ENCODE assay signal across 1 fruit fly cellular context in genomic region chr3R:11776068-11776767, dm6.
TF ChIP-seq lines count a peak whose summit lies in the region.

No protein-coding gene starts in this region.

TF ChIP-seq in whole organism, embryonic, 481 proteins besides CTCF, POLR2A, EP300 and RAD21 (continued from another document):
- no peak for TF ChIP-seq p53 (GFP tag; optimal IDR thresholded peaks at IDR 0.05; lab: Kevin White, UChicago)
- no peak for TF ChIP-seq fd96Cb (tag; optimal IDR thresholded peaks at IDR 0.05; lab: Kevin White, UChicago)
- no peak for TF ChIP-seq Awh (GFP tag; IDR thresholded peaks at IDR 0.05; lab: Robert Waterston, UW)
- TF ChIP-seq CG15514 (GFP tag; optimal IDR thresholded peaks at IDR 0.05; lab: Kevin White, UChicago): no peak
- TF ChIP-seq CG10979 (tag; optimal IDR thresholded peaks at IDR 0.05; lab: Kevin White, UChicago): no peak
- no peak for TF ChIP-seq gsb-n (tag; optimal IDR thresholded peaks at IDR 0.05; lab: Kevin White, UChicago)
- TF ChIP-seq CG32767 (GFP tag; IDR thresholded peaks at IDR 0.05; lab: Robert Waterston, UW): no peak
- no peak for TF ChIP-seq shn (GFP tag; optimal IDR thresholded peaks at IDR 0.05; lab: Kevin White, UChicago)
- TF ChIP-seq croc (GFP tag; conservative IDR thresholded peaks at IDR 0.05; lab: Robert Waterston, UW): no peak
- no peak for TF ChIP-seq CG5180 (GFP tag; optimal IDR thresholded peaks at IDR 0.05; lab: Kevin White, UChicago)
- TF ChIP-seq BtbVII (GFP tag; optimal IDR thresholded peaks at IDR 0.05; lab: Kevin White, UChicago): no peak
- TF ChIP-seq CG10543 (GFP tag; optimal IDR thresholded peaks at IDR 0.05; lab: Kevin White, UChicago): no peak
- TF ChIP-seq sqz (GFP tag; optimal IDR thresholded peaks at IDR 0.05; lab: Kevin White, UChicago): peak; percentile 13
- no peak for TF ChIP-seq Atf-2 (GFP tag; optimal IDR thresholded peaks at IDR 0.05; lab: Kevin White, UChicago)
- no peak for TF ChIP-seq CG9609 (GFP tag; optimal IDR thresholded peaks at IDR 0.05; lab: Kevin White, UChicago)
- TF ChIP-seq tgo (GFP tag; IDR thresholded peaks at IDR 0.05; lab: Robert Waterston, UW): no peak
- TF ChIP-seq Mad (GFP tag; optimal IDR thresholded peaks at IDR 0.05; lab: Kevin White, UChicago): no peak
- TF ChIP-seq CG8281 (tag; optimal IDR thresholded peaks at IDR 0.05; lab: Kevin White, UChicago): no peak
- peak in 1 of 2 experiments; percentile 19 for TF ChIP-seq Trl (optimal IDR thresholded peaks at IDR 0.05; lab: Kevin White, UChicago)
- TF ChIP-seq Trl (GFP tag; optimal IDR thresholded peaks at IDR 0.05; lab: Kevin White, UChicago): no peak
- no peak for TF ChIP-seq bsh (GFP tag; optimal IDR thresholded peaks at IDR 0.05; lab: Kevin White, UChicago)
- TF ChIP-seq MBD-R2 (GFP tag; IDR thresholded peaks at IDR 0.05; lab: Robert Waterston, UW): no peak
- TF ChIP-seq Bgb (GFP tag; IDR thresholded peaks at IDR 0.05; lab: Robert Waterston, UW; ENCODE audit: partially characterized antibody): no peak
- no peak for TF ChIP-seq CG3163 (GFP tag; optimal IDR thresholded peaks at IDR 0.05; lab: Kevin White, UChicago)
- no peak for TF ChIP-seq exex (tag; optimal IDR thresholded peaks at IDR 0.05; lab: Kevin White, UChicago)
- no peak for TF ChIP-seq Vsx1 (GFP tag; optimal IDR thresholded peaks at IDR 0.05; lab: Kevin White, UChicago)
- no peak for TF ChIP-seq vnd (GFP tag; IDR thresholded peaks at IDR 0.05; lab: Robert Waterston, UW; ENCODE audit: partially characterized antibody)
- TF ChIP-seq CG4617 (GFP tag; optimal IDR thresholded peaks at IDR 0.05; lab: Kevin White, UChicago; ENCODE audit: borderline replicate concordance): no peak
- TF ChIP-seq gce (GFP tag; IDR thresholded peaks at IDR 0.05; lab: Robert Waterston, UW): no peak
- TF ChIP-seq CG18476 (GFP tag; optimal IDR thresholded peaks at IDR 0.05; lab: Kevin White, UChicago): no peak
- no peak for TF ChIP-seq Atf3 (GFP tag; optimal IDR thresholded peaks at IDR 0.05; lab: Kevin White, UChicago)
- no peak for TF ChIP-seq wek (GFP tag; optimal IDR thresholded peaks at IDR 0.05; lab: Kevin White, UChicago)
- no peak for TF ChIP-seq rib (GFP tag; IDR thresholded peaks at IDR 0.05; lab: Robert Waterston, UW)
- TF ChIP-seq dimm (GFP tag; IDR thresholded peaks at IDR 0.05; lab: Robert Waterston, UW): no peak
- no peak for TF ChIP-seq CG9932 (GFP tag; IDR thresholded peaks at IDR 0.05; lab: Robert Waterston, UW)
- no peak for TF ChIP-seq CG3065 (GFP tag; optimal IDR thresholded peaks at IDR 0.05; lab: Kevin White, UChicago)
- peak; percentile 88 for TF ChIP-seq z (GFP tag; IDR thresholded peaks at IDR 0.05; lab: Robert Waterston, UW)
- TF ChIP-seq ken (GFP tag; IDR thresholded peaks at IDR 0.05; lab: Robert Waterston, UW): no peak
- no peak for TF ChIP-seq CG17802 (tag; optimal IDR thresholded peaks at IDR 0.05; lab: Kevin White, UChicago)
- no peak for TF ChIP-seq eve (GFP tag; optimal IDR thresholded peaks at IDR 0.05; lab: Kevin White, UChicago)
- TF ChIP-seq Pdp1 (GFP tag; optimal IDR thresholded peaks at IDR 0.05; lab: Kevin White, UChicago): no peak
- TF ChIP-seq CG3407 (GFP tag; optimal IDR thresholded peaks at IDR 0.05; lab: Kevin White, UChicago): no peak
- TF ChIP-seq lab (GFP tag; optimal IDR thresholded peaks at IDR 0.05; lab: Kevin White, UChicago): no peak
- TF ChIP-seq Dll (GFP tag; IDR thresholded peaks at IDR 0.05; lab: Robert Waterston, UW; ENCODE audit: partially characterized antibody): no peak
- TF ChIP-seq cwo (GFP tag; optimal IDR thresholded peaks at IDR 0.05; lab: Kevin White, UChicago): no peak
- TF ChIP-seq knrl (GFP tag; IDR thresholded peaks at IDR 0.05; lab: Robert Waterston, UW; ENCODE audit: partially characterized antibody): no peak
- TF ChIP-seq HLH3B (GFP tag; IDR thresholded peaks at IDR 0.05; lab: Robert Waterston, UW): no peak
- no peak for TF ChIP-seq Hmx (GFP tag; optimal IDR thresholded peaks at IDR 0.05; lab: Kevin White, UChicago)
- no peak for TF ChIP-seq YL-1 (GFP tag; optimal IDR thresholded peaks at IDR 0.05; lab: Kevin White, UChicago)
- peak; percentile 82 for TF ChIP-seq cg (GFP tag; optimal IDR thresholded peaks at IDR 0.05; lab: Kevin White, UChicago)
- TF ChIP-seq CG17359 (tag; optimal IDR thresholded peaks at IDR 0.05; lab: Kevin White, UChicago): no peak
- no peak for TF ChIP-seq Fer3 (tag; optimal IDR thresholded peaks at IDR 0.05; lab: Kevin White, UChicago)
- TF ChIP-seq CG12659 (GFP tag; optimal IDR thresholded peaks at IDR 0.05; lab: Kevin White, UChicago): no peak
- TF ChIP-seq phol (tag; optimal IDR thresholded peaks at IDR 0.05; lab: Kevin White, UChicago): no peak
- TF ChIP-seq CG6683 (GFP tag; optimal IDR thresholded peaks at IDR 0.05; lab: Kevin White, UChicago): no peak
- TF ChIP-seq CG1603 (tag; optimal IDR thresholded peaks at IDR 0.05; lab: Kevin White, UChicago): no peak
- TF ChIP-seq CG13287 (GFP tag; IDR thresholded peaks at IDR 0.05; lab: Robert Waterston, UW; ENCODE audit: partially characterized antibody): no peak
- TF ChIP-seq CG8765 (GFP tag; IDR thresholded peaks at IDR 0.05; lab: Robert Waterston, UW): no peak
- TF ChIP-seq CG8924 (tag; optimal IDR thresholded peaks at IDR 0.05; lab: Kevin White, UChicago): no peak
- no peak for TF ChIP-seq CG7745 (tag; optimal IDR thresholded peaks at IDR 0.05; lab: Kevin White, UChicago)
- TF ChIP-seq Xbp1 (GFP tag; optimal IDR thresholded peaks at IDR 0.05; lab: Kevin White, UChicago): no peak
- no peak for TF ChIP-seq disco-r (GFP tag; optimal IDR thresholded peaks at IDR 0.05; lab: Kevin White, UChicago)
- peak; percentile 63 for TF ChIP-seq Med (GFP tag; lab: Kevin White, UChicago)
- no peak for TF ChIP-seq pb (GFP tag; optimal IDR thresholded peaks at IDR 0.05; lab: Kevin White, UChicago)
- no peak for TF ChIP-seq Hr51 (GFP tag; optimal IDR thresholded peaks at IDR 0.05; lab: Kevin White, UChicago)
- TF ChIP-seq nerfin-1 (tag; optimal IDR thresholded peaks at IDR 0.05; lab: Kevin White, UChicago): peak; percentile 42
- TF ChIP-seq CG6854 (GFP tag; optimal IDR thresholded peaks at IDR 0.05; lab: Kevin White, UChicago): no peak
- TF ChIP-seq CG11085 (GFP tag; IDR thresholded peaks at IDR 0.05; lab: Robert Waterston, UW): no peak
- TF ChIP-seq Aef1 (GFP tag; IDR thresholded peaks at IDR 0.05; lab: Robert Waterston, UW): no peak
- TF ChIP-seq zfh2 (GFP tag; optimal IDR thresholded peaks at IDR 0.05; lab: Kevin White, UChicago): no peak
- TF ChIP-seq dan (GFP tag; IDR thresholded peaks at IDR 0.05; lab: Robert Waterston, UW): no peak
- no peak for TF ChIP-seq CG12071 (GFP tag; optimal IDR thresholded peaks at IDR 0.05; lab: Kevin White, UChicago)
- TF ChIP-seq CG17328 (GFP tag; IDR thresholded peaks at IDR 0.05; lab: Robert Waterston, UW): no peak
- peak; percentile 22; the same call in 1 of the 3 replicates for TF ChIP-seq row (GFP tag; IDR thresholded peaks at IDR 0.05; lab: Robert Waterston, UW)
- no peak for TF ChIP-seq CG13424 (tag; optimal IDR thresholded peaks at IDR 0.05; lab: Kevin White, UChicago)
- TF ChIP-seq Chrac-16 (GFP tag; optimal IDR thresholded peaks at IDR 0.05; lab: Kevin White, UChicago): no peak
- peak; percentile 83 for TF ChIP-seq abd-A (tag; optimal IDR thresholded peaks at IDR 0.05; lab: Kevin White, UChicago)
- TF ChIP-seq cato (GFP tag; optimal IDR thresholded peaks at IDR 0.05; lab: Kevin White, UChicago; ENCODE audit: borderline replicate concordance): no peak
- no peak for TF ChIP-seq al (GFP tag; IDR thresholded peaks at IDR 0.05; lab: Robert Waterston, UW)
- TF ChIP-seq gt (GFP tag; IDR thresholded peaks at IDR 0.05; lab: Robert Waterston, UW): no peak
- TF ChIP-seq ems (GFP tag; optimal IDR thresholded peaks at IDR 0.05; lab: Kevin White, UChicago): no peak
- TF ChIP-seq B-H1 (GFP tag; IDR thresholded peaks at IDR 0.05; lab: Robert Waterston, UW): no peak
- TF ChIP-seq pfk (GFP tag; optimal IDR thresholded peaks at IDR 0.05; lab: Kevin White, UChicago): no peak
- TF ChIP-seq Oaz (GFP tag; IDR thresholded peaks at IDR 0.05; lab: Robert Waterston, UW): no peak
- no peak for TF ChIP-seq kah (GFP tag; optimal IDR thresholded peaks at IDR 0.05; lab: Kevin White, UChicago)
- TF ChIP-seq eyg (GFP tag; optimal IDR thresholded peaks at IDR 0.05; lab: Kevin White, UChicago): no peak
- TF ChIP-seq caup (GFP tag; optimal IDR thresholded peaks at IDR 0.05; lab: Kevin White, UChicago; ENCODE audit: severe bottlenecking): no peak
- no peak for TF ChIP-seq NFAT (GFP tag; IDR thresholded peaks at IDR 0.05; lab: Robert Waterston, UW)
- TF ChIP-seq esg (GFP tag; conservative IDR thresholded peaks at IDR 0.05; lab: Robert Waterston, UW): no peak
- no peak for TF ChIP-seq Hr3 (GFP tag; optimal IDR thresholded peaks at IDR 0.05; lab: Kevin White, UChicago)
- TF ChIP-seq jing (GFP tag; optimal IDR thresholded peaks at IDR 0.05; lab: Kevin White, UChicago): no peak
- peak; percentile 20 for TF ChIP-seq D19B (GFP tag; optimal IDR thresholded peaks at IDR 0.05; lab: Kevin White, UChicago)
- no peak for TF ChIP-seq mirr (GFP tag; optimal IDR thresholded peaks at IDR 0.05; lab: Kevin White, UChicago)
- peak; percentile 72; the same call in 1 of the 2 replicates for TF ChIP-seq seq (GFP tag; IDR thresholded peaks at IDR 0.05; lab: Robert Waterston, UW)
- no peak for TF ChIP-seq CG11093 (GFP tag; IDR thresholded peaks at IDR 0.05; lab: Robert Waterston, UW)
- no peak for TF ChIP-seq CG11560 (tag; IDR thresholded peaks at IDR 0.05; lab: Robert Waterston, UW)
- TF ChIP-seq CG15601 (tag; optimal IDR thresholded peaks at IDR 0.05; lab: Kevin White, UChicago): no peak
